Fruit fly (Drosophila melanogaster): ENCODE results near the gene Prx6a.

Gene Prx6a

DNA sequence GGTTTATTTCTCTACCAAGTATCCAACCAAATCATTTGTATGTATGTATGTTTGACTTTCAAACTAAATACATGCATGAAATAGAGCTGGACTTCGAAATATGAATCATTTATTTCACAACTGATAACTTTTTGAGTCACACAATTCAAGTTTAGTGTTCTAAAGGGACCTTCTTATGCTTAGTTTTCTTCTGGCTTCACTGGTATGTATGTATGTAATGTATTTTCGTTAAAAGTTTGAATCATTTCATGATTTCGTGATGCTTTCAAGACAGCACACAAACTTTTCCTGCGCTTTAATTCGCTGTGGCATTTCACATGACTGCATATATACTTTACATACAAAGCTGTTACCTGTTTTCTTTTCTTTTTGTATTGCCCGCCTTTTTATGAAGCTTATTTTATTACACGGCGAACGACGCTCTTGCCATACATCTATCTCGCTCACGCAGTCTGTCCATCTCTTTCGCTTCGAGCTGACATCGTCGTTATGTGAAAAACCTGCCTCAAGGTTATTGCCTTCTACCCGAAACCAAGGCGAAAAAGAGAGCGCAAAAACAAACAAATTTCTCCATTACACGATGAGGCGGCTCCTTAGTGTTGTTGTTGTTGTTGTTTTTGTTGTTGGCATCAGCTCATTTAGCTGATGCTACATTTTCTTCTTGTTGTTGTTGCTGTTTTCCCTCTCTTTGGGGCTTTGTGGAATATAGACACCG lies 30.6 kb upstream of the Prx6a start:
- TF ChIP-seq EcR (GFP tag; optimal IDR thresholded peaks at IDR 0.05) = peak; percentile 96
- TF ChIP-seq Pif1B (GFP tag; optimal IDR thresholded peaks at IDR 0.05) = no peak
- TF ChIP-seq CG15710 (tag; optimal IDR thresholded peaks at IDR 0.05) = peak; percentile 6
- peak; percentile 13 for TF ChIP-seq CG8159 (tag; optimal IDR thresholded peaks at IDR 0.05)
- TF ChIP-seq CG13204 (GFP tag; optimal IDR thresholded peaks at IDR 0.05) = peak; percentile 30
- TF ChIP-seq CG4496 (GFP tag; IDR thresholded peaks at IDR 0.05) = peak; percentile 70; the same call in 2 of the 3 replicates

- TF ChIP-seq CG34367 (tag; optimal IDR thresholded peaks at IDR 0.05) = no peak
- no peak for TF ChIP-seq CG9948 (tag; optimal IDR thresholded peaks at IDR 0.05)
- TF ChIP-seq fd96Ca (GFP tag; IDR thresholded peaks at IDR 0.05) = 0 out of 3 replicates have a peak, but pooled peaks have one; percentile 36
- no peak for TF ChIP-seq Snoo (tag; optimal IDR thresholded peaks at IDR 0.05)
- no peak for TF ChIP-seq Pif1B (GFP tag; optimal IDR thresholded peaks at IDR 0.05)
Measured at dm6 chr2L:2907776-2908175, 29.7 kb upstream of the Prx6a start.

dm6 chr2L:2906122-2906521 lies 28.1 kb upstream of the Prx6a start:
- TF ChIP-seq CG8159 (tag; optimal IDR thresholded peaks at IDR 0.05) = no peak
- TF ChIP-seq EcR (GFP tag; optimal IDR thresholded peaks at IDR 0.05) = no peak

DNA sequence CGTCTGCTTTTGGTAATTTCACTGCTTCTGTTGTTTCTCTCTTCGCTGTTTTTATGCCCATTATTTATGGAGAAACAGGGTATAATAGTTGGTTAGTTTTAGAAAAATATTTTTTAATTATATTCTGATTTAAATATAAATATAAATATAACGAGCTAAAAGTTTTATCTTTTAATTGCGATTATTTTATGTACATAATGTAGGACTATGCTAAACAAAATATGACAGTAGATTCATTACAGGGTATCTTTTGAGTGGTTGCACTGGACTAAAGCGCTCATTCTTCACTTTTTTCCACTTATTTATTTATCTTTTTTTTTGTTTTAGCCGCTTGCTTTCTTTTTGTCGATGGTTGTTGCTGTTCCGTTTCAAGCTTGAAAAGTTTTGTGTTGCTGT lies 27.0 kb upstream of the Prx6a start:
- TF ChIP-seq Pif1A (GFP tag; optimal IDR thresholded peaks at IDR 0.05) (peak; percentile 48), CG13204 (GFP tag; optimal IDR thresholded peaks at IDR 0.05) (no peak), CG34367 (tag; optimal IDR thresholded peaks at IDR 0.05) (peak; percentile 16), CG4496 (GFP tag; IDR thresholded peaks at IDR 0.05) (peak; percentile 41; the same call in 2 of the 3 replicates), Snoo (tag; optimal IDR thresholded peaks at IDR 0.05) (peak; percentile 71), CG32121 (GFP tag; IDR thresholded peaks at IDR 0.05) (peak; percentile 73), EcR (GFP tag; optimal IDR thresholded peaks at IDR 0.05) (no peak), CG14655 (GFP tag; optimal IDR thresholded peaks at IDR 0.05) (peak; percentile 38), CG8159 (tag; optimal IDR thresholded peaks at IDR 0.05) (peak; percentile 72), CG8301 (tag; optimal IDR thresholded peaks at IDR 0.05) (peak; percentile 32), D1 (tag; optimal IDR thresholded peaks at IDR 0.05) (peak; percentile 41), CG9948 (tag; optimal IDR thresholded peaks at IDR 0.05) (peak; percentile 38), CG17806 (tag; optimal IDR thresholded peaks at IDR 0.05) (peak; percentile 32), rn (GFP tag; IDR thresholded peaks at IDR 0.05) (peak; percentile 50), gl (tag; optimal IDR thresholded peaks at IDR 0.05) (no peak), Pif1B (GFP tag; optimal IDR thresholded peaks at IDR 0.05) (peak; percentile 69), Ets98B (GFP tag; IDR thresholded peaks at IDR 0.05) (peak; percentile 51; the same call in 1 of the 2 replicates), CG10348 (GFP tag; IDR thresholded peaks at IDR 0.05) (no peak), CG15710 (tag; optimal IDR thresholded peaks at IDR 0.05) (peak; percentile 62)

DNA sequence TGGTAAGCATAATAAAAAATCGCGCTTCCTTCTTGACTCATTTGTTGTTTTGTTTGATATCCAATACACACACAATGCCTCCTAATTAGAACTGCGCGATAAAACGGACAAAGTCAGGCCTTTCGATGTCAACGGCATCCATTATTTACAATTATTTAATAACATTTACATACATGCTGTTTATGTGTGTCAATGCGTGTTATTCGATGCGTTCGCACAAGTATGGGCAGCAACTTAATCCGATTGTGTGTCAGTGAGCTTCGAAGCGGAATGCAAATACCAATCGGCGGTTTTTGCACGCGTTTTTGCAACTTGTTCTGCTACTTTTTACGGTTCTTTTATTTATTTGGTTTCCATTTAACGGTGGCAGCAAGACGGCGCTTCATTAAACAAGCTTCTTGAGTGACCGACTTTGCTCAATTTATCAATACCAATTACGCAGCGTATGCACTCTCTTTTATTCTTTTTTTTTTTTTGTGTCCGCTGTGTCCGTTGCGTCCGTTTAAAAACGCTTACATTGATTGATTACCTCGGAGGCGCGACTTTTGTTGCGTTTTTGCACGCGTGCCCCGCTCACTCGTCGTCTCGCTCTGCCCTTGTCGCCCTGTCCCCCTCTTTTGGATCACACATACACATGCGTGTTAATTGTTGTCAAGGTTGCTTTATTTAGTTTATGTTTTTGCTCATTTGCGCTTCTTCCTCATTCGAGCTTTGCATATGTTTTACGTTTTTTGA lies 26.5 kb upstream of the Prx6a start:
- TF ChIP-seq Ets98B (GFP tag; IDR thresholded peaks at IDR 0.05) = no peak
- no peak for TF ChIP-seq CG8301 (tag; optimal IDR thresholded peaks at IDR 0.05)
- no peak for TF ChIP-seq CG13204 (GFP tag; optimal IDR thresholded peaks at IDR 0.05)
- TF ChIP-seq EcR (GFP tag; optimal IDR thresholded peaks at IDR 0.05) = peak; percentile 40
- no peak for TF ChIP-seq rn (GFP tag; IDR thresholded peaks at IDR 0.05)
- TF ChIP-seq CG14655 (GFP tag; optimal IDR thresholded peaks at IDR 0.05) = no peak
- TF ChIP-seq CG34367 (tag; optimal IDR thresholded peaks at IDR 0.05) = no peak

DNA sequence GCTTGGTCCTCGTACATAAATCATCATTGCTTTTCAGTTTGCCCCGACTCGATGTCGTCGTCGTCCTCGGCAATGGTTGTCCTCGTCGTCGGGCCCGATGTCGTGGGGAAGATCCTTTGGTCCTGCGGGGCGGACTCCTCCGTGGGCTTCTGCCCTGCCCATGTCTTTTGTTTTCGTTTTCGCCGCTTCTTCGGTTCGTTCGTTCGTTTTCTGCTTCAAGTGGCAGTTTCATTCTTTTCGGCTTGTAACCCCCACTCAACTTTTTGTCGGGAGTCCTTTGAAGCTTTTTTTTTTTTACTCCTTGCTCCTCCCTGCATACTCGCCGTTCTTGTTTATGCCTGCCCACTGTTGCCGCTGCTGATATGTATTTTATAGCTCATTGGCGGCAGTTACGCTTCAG lies 25.6 kb upstream of the Prx6a start:
- TF ChIP-seq D1 (tag; optimal IDR thresholded peaks at IDR 0.05) (no peak), fd96Ca (GFP tag; IDR thresholded peaks at IDR 0.05) (no peak), CG17806 (tag; optimal IDR thresholded peaks at IDR 0.05) (no peak), Snoo (tag; optimal IDR thresholded peaks at IDR 0.05) (no peak), CG4496 (GFP tag; IDR thresholded peaks at IDR 0.05) (no peak), Ets98B (GFP tag; IDR thresholded peaks at IDR 0.05) (no peak), CG8159 (tag; optimal IDR thresholded peaks at IDR 0.05) (no peak), gl (tag; optimal IDR thresholded peaks at IDR 0.05) (no peak), Pif1B (GFP tag; optimal IDR thresholded peaks at IDR 0.05) (no peak), rn (GFP tag; IDR thresholded peaks at IDR 0.05) (no peak), CG8301 (tag; optimal IDR thresholded peaks at IDR 0.05) (no peak), CG10348 (GFP tag; IDR thresholded peaks at IDR 0.05) (no peak), EcR (GFP tag; optimal IDR thresholded peaks at IDR 0.05) (no peak), CG12605 (GFP tag; IDR thresholded peaks at IDR 0.05) (no peak), CG14655 (GFP tag; optimal IDR thresholded peaks at IDR 0.05) (no peak), CG15710 (tag; optimal IDR thresholded peaks at IDR 0.05) (no peak), CG34367 (tag; optimal IDR thresholded peaks at IDR 0.05) (no peak), CG32121 (GFP tag; IDR thresholded peaks at IDR 0.05) (no peak)
